Fruit fly (Drosophila melanogaster) whole organism, prepupa: ENCODE results near the gene CG12398.

Source experiments
- Blimp-1 ChIP-seq: fragments of 200-800 bp; sonication (Bioruptor generic); optimal IDR thresholded peaks from 3 replicates; lab custom pipeline; 2017; ENCODE audit warnings: missing biosample characterization, missing genetic modification characterization, mild to moderate bottlenecking, moderate library complexity, missing genetic modification reagents
- CG10631 ChIP-seq: fragments of 200-800 bp; sonication (Bioruptor generic); optimal IDR thresholded peaks from 2 replicates; lab custom pipeline; 2016; ENCODE audit warnings: missing biosample characterization, missing genetic modification characterization
- CG11294 ChIP-seq: fragments of 200-800 bp; sonication (Bioruptor generic); IDR thresholded peaks from 2 replicates; pipeline ENCODE4 v1.3.6; 2022; ENCODE audit warnings: missing biosample characterization, missing genetic modification characterization
- CG11762 ChIP-seq: fragments of 200-800 bp; sonication (Bioruptor generic); optimal IDR thresholded peaks from 3 replicates; lab custom pipeline; 2016; ENCODE audit warnings: missing biosample characterization, missing genetic modification characterization; ENCODE audit not compliant: insufficient read depth
- CG15336 ChIP-seq: fragments of 200-800 bp; sonication (Bioruptor generic); IDR thresholded peaks from 2 replicates; pipeline ENCODE4 v1.3.6; 2022; ENCODE audit warnings: missing biosample characterization, missing genetic modification characterization
- CG16779 ChIP-seq: fragments of 200-800 bp; sonication (Bioruptor generic); optimal IDR thresholded peaks from 3 replicates; lab custom pipeline; 2017; ENCODE audit warnings: missing biosample characterization, mild to moderate bottlenecking, missing genetic modification characterization
- CG3032 ChIP-seq: fragments of 200-800 bp; optimal IDR thresholded peaks from 2 replicates; lab custom pipeline; 2019; ENCODE audit warnings: missing biosample characterization, mild to moderate bottlenecking, missing genetic modification characterization, moderate library complexity
- CG31627 ChIP-seq: fragments of 200-800 bp; sonication (Bioruptor generic); optimal IDR thresholded peaks from 3 replicates; lab custom pipeline; 2016; ENCODE audit warnings: missing biosample characterization, missing genetic modification characterization
- CG32006 ChIP-seq: fragments of 200-800 bp; sonication (Bioruptor generic); optimal IDR thresholded peaks from 3 replicates; lab custom pipeline; 2017; ENCODE audit warnings: missing biosample characterization, mild to moderate bottlenecking, missing genetic modification characterization
- CG34406 ChIP-seq: fragments of 200-800 bp; sonication (Bioruptor generic); optimal IDR thresholded peaks from 3 replicates; lab custom pipeline; 2016; ENCODE audit warnings: missing biosample characterization, missing genetic modification characterization
- CG3919 ChIP-seq: fragments of 200-800 bp; sonication (Bioruptor generic); optimal IDR thresholded peaks from 3 replicates; lab custom pipeline; 2016; ENCODE audit warnings: missing biosample characterization, missing genetic modification characterization
- CG4318 ChIP-seq: fragments of 200-800 bp; sonication (Bioruptor generic); optimal IDR thresholded peaks from 3 replicates; lab custom pipeline; 2017; ENCODE audit warnings: missing biosample characterization, mild to moderate bottlenecking, missing genetic modification characterization
- CG6163 ChIP-seq: fragments of 200-800 bp; sonication (Bioruptor generic); IDR thresholded peaks from 3 replicates; pipeline ENCODE4 v1.3.6; 2022; ENCODE audit warnings: missing biosample characterization, missing genetic modification characterization
- CG6808 ChIP-seq: fragments of 200-800 bp; sonication (Bioruptor generic); optimal IDR thresholded peaks from 3 replicates; lab custom pipeline; 2017; ENCODE audit warnings: missing biosample characterization, missing genetic modification characterization, mild to moderate bottlenecking, moderate library complexity, missing genetic modification reagents
- CG6854 ChIP-seq: fragments of 200-800 bp; sonication (Bioruptor generic); optimal IDR thresholded peaks from 2 replicates; lab custom pipeline; 2017; ENCODE audit warnings: missing biosample characterization, mild to moderate bottlenecking, missing genetic modification characterization
- CG8319 ChIP-seq: fragments of 200-800 bp; sonication (Bioruptor generic); optimal IDR thresholded peaks from 3 replicates; lab custom pipeline; 2016; ENCODE audit warnings: missing biosample characterization, missing genetic modification characterization
- CG8632 ChIP-seq: fragments of 200-800 bp; sonication (Bioruptor generic); optimal IDR thresholded peaks from 3 replicates; lab custom pipeline; 2016; ENCODE audit warnings: missing biosample characterization, missing genetic modification characterization
- CG9139 ChIP-seq: fragments of 200-800 bp; sonication (Bioruptor generic); optimal IDR thresholded peaks from 3 replicates; lab custom pipeline; 2017; ENCODE audit warnings: missing biosample characterization, mild to moderate bottlenecking, missing genetic modification characterization
- Eip75B ChIP-seq: fragments of 200-800 bp; sonication (Bioruptor generic); optimal IDR thresholded peaks from 3 replicates; lab custom pipeline; 2016; ENCODE audit warnings: missing biosample characterization, missing genetic modification characterization
- Eip78C ChIP-seq: fragments of 200-800 bp; sonication (Bioruptor generic); peaks from one replicate; lab custom pipeline; 2016; ENCODE audit warnings: missing biosample characterization, missing genetic modification characterization
- Eip93F ChIP-seq: fragments of 200-800 bp; sonication (Bioruptor generic); optimal IDR thresholded peaks from 2 replicates; lab custom pipeline; 2016; ENCODE audit warnings: missing biosample characterization, mild to moderate bottlenecking, missing genetic modification characterization
- Ets21C ChIP-seq: fragments of 200-800 bp; sonication (Bioruptor generic); optimal IDR thresholded peaks from 3 replicates; lab custom pipeline; 2016; ENCODE audit warnings: missing biosample characterization, missing genetic modification characterization
- Hr39 ChIP-seq: fragments of 200-800 bp; sonication (Bioruptor generic); optimal IDR thresholded peaks from 2 replicates; lab custom pipeline; 2016; ENCODE audit warnings: missing biosample characterization, missing genetic modification characterization
- Hr4 ChIP-seq: fragments of 200-800 bp; sonication (Bioruptor generic); optimal IDR thresholded peaks from 3 replicates; lab custom pipeline; 2016; ENCODE audit warnings: missing biosample characterization, missing genetic modification characterization
- Lpt ChIP-seq: fragments of 200-800 bp; sonication (Bioruptor generic); optimal IDR thresholded peaks from 3 replicates; lab custom pipeline; 2016; ENCODE audit warnings: missing biosample characterization, missing genetic modification characterization
- Met ChIP-seq: fragments of 200-800 bp; sonication (Bioruptor generic); optimal IDR thresholded peaks from 3 replicates; lab custom pipeline; 2016; ENCODE audit warnings: missing biosample characterization, missing genetic modification characterization
- OdsH ChIP-seq: fragments of 200-800 bp; sonication (Bioruptor generic); optimal IDR thresholded peaks from 3 replicates; lab custom pipeline; 2016; ENCODE audit warnings: missing biosample characterization, missing genetic modification characterization
- Smox ChIP-seq: fragments of 200-800 bp; sonication (Bioruptor generic); optimal IDR thresholded peaks from 3 replicates; lab custom pipeline; 2016; ENCODE audit warnings: missing biosample characterization, missing genetic modification characterization
- Sox102F ChIP-seq: fragments of 200-800 bp; sonication (Bioruptor generic); optimal IDR thresholded peaks from 2 replicates; lab custom pipeline; 2016; ENCODE audit warnings: missing biosample characterization, mild to moderate bottlenecking, missing genetic modification characterization
- Sox14 ChIP-seq: fragments of 200-800 bp; sonication (Bioruptor generic); optimal IDR thresholded peaks from 3 replicates; lab custom pipeline; 2016; ENCODE audit warnings: missing biosample characterization, missing genetic modification characterization
- Sox15 ChIP-seq: fragments of 200-800 bp; sonication (Bioruptor generic); optimal IDR thresholded peaks from 3 replicates; lab custom pipeline; 2016; ENCODE audit warnings: missing biosample characterization, missing genetic modification characterization
- achi ChIP-seq: fragments of 200-800 bp; sonication (Bioruptor generic); optimal IDR thresholded peaks from 3 replicates; lab custom pipeline; 2016; ENCODE audit warnings: missing biosample characterization, missing genetic modification characterization
- acj6 ChIP-seq: fragments of 200-800 bp; sonication (Bioruptor generic); optimal IDR thresholded peaks from 3 replicates; lab custom pipeline; 2016; ENCODE audit warnings: missing biosample characterization, missing genetic modification characterization
- dac ChIP-seq: fragments of 200-800 bp; sonication (Bioruptor generic); optimal IDR thresholded peaks from 2 replicates; lab custom pipeline; 2017; ENCODE audit warnings: missing biosample characterization, mild to moderate bottlenecking, missing genetic modification characterization
- dsx ChIP-seq: fragments of 200-800 bp; optimal IDR thresholded peaks from 3 replicates; lab custom pipeline; 2019; ENCODE audit warnings: missing biosample characterization, mild to moderate bottlenecking, missing genetic modification characterization, moderate library complexity; ENCODE audit not compliant: poor library complexity, severe bottlenecking
- esn ChIP-seq: fragments of 200-800 bp; sonication (Bioruptor generic); optimal IDR thresholded peaks from 2 replicates; lab custom pipeline; 2016; ENCODE audit warnings: missing biosample characterization, mild to moderate bottlenecking, missing genetic modification characterization, moderate library complexity
- fd85E ChIP-seq: fragments of 200-800 bp; sonication (Bioruptor generic); optimal IDR thresholded peaks from 3 replicates; lab custom pipeline; 2016; ENCODE audit warnings: missing biosample characterization, missing genetic modification characterization
- fkh ChIP-seq: fragments of 200-800 bp; sonication (Bioruptor generic); optimal IDR thresholded peaks from 3 replicates; lab custom pipeline; 2017; ENCODE audit warnings: missing biosample characterization, mild to moderate bottlenecking, missing genetic modification characterization, moderate library complexity
- lz ChIP-seq: fragments of 200-800 bp; sonication (Bioruptor generic); optimal IDR thresholded peaks from 3 replicates; lab custom pipeline; 2016; ENCODE audit warnings: missing biosample characterization, missing genetic modification characterization
- net ChIP-seq: fragments of 200-800 bp; sonication (Bioruptor generic); optimal IDR thresholded peaks from 3 replicates; lab custom pipeline; 2016; ENCODE audit warnings: missing biosample characterization, missing genetic modification characterization
- pdm3 ChIP-seq: fragments of 200-800 bp; sonication (Bioruptor generic); optimal IDR thresholded peaks from 3 replicates; lab custom pipeline; 2016; ENCODE audit warnings: missing biosample characterization, missing genetic modification characterization
- salr ChIP-seq, 2 experiments: fragments of 200-800 bp; sonication (Bioruptor generic); optimal IDR thresholded peaks; 3 replicates each; lab custom pipeline; 2016 to 2018; ENCODE audit warnings: missing biosample characterization in 2 of 2, missing genetic modification characterization in 2 of 2, mild to moderate bottlenecking in 1 of 2
- spab ChIP-seq: fragments of 200-800 bp; sonication (Bioruptor generic); optimal IDR thresholded peaks from 2 replicates; lab custom pipeline; 2017; ENCODE audit warnings: missing biosample characterization, mild to moderate bottlenecking, missing genetic modification characterization, missing genetic modification reagents
- svp ChIP-seq: fragments of 200-800 bp; sonication (Bioruptor generic); peaks from one replicate; lab custom pipeline; 2016; ENCODE audit warnings: missing biosample characterization, missing genetic modification characterization
- topi ChIP-seq: fragments of 200-800 bp; sonication (Bioruptor generic); optimal IDR thresholded peaks from 3 replicates; lab custom pipeline; 2016; ENCODE audit warnings: missing biosample characterization, missing genetic modification characterization
- vri ChIP-seq: fragments of 200-800 bp; sonication (Bioruptor generic); optimal IDR thresholded peaks from 3 replicates; lab custom pipeline; 2016; ENCODE audit warnings: missing biosample characterization, mild to moderate bottlenecking, missing genetic modification characterization

CG12398 gene

dm6 chrX:14923277-14924019 lies 9.8 kb upstream of the CG12398 start, which contains the start of gene CG9503:
Gene CG9503, minus strand, starts transcription at chrX:14923493.
- TF ChIP-seq CG32006 (no peak), CG3919 (GFP tag; lab: Kevin White, UChicago) (no peak), CG16779 (no peak), achi (GFP tag; lab: Kevin White, UChicago) (no peak), Blimp-1 (GFP tag; lab: Kevin White, UChicago) (peak; percentile 63), CG15336 (peak; percentile 29; the same call in 1 of the 2 replicates), CG6854 (GFP tag; lab: Kevin White, UChicago) (peak; percentile 25), Eip78C (GFP tag; lab: Kevin White, UChicago) (peak; percentile 47), net (GFP tag; lab: Kevin White, UChicago) (no peak), esn (GFP tag; lab: Kevin White, UChicago) (peak; percentile 30), CG31627 (no peak), vri (peak; percentile 2), Ets21C (GFP tag; lab: Kevin White, UChicago) (no peak), Hr4 (GFP tag; lab: Kevin White, UChicago) (no peak), svp (GFP tag; lab: Kevin White, UChicago) (peak; percentile 20)

DNA sequence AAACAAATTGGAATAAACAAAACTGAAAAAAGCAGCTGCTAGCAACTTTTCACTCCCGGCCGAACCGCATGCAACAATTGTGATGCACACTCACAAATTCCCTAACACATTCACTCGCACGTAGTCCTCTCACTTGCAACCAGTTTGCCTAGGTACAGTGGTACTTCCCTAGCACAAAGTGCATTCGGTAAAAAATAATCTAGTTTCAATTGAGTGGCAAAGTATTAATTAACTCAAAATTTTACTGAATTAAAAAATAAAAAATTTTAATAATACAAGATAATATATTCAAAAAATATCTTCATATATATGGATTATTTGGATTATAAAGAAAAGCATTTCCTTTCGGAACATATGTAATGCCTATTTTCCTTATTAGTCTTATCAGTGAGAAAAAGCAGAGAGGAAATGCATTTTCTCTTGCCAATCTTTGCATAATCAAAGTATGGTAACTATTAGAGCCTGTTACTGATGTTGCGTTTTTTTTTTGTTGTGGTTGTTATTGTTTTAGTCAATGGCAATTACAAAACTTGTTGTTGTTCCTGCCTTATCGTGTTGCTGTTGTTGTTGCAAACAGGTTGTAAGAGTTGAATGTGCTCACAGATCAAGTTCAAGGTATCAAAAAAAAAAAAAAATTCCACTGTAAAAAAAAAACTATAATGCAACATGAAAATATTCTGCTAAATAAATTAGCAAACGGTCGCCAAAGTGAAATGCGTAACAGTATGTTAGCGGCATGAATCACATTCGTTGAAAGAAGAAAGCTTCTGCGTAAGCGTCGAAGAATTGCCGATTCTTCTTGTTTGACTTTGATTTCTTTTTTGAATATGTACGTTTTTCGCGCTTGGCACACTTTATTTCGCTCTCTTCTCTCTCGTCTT lies 9.0 kb upstream of the CG12398 start:
- TF ChIP-seq Met (GFP tag; lab: Kevin White, UChicago) (peak; percentile 32), net (GFP tag; lab: Kevin White, UChicago) (no peak), CG11294 (GFP tag; lab: Robert Waterston, UW) (no peak), dsx (GFP tag; lab: Kevin White, UChicago) (peak; percentile 8), dac (GFP tag; lab: Kevin White, UChicago) (no peak), topi (GFP tag; lab: Kevin White, UChicago) (peak; percentile 43), OdsH (GFP tag; lab: Kevin White, UChicago) (peak; percentile 10), CG8319 (GFP tag; lab: Kevin White, UChicago) (no peak), spab (GFP tag; lab: Kevin White, UChicago) (no peak), lz (GFP tag; lab: Kevin White, UChicago) (peak; percentile 4), fd85E (GFP tag; lab: Kevin White, UChicago) (no peak), pdm3 (GFP tag; lab: Kevin White, UChicago) (peak; percentile 40), Eip75B (peak; percentile 25), salr (GFP tag; optimal IDR thresholded peaks at IDR 0.05; lab: Kevin White, UChicago) (peak in 1 of 2 experiments; percentile 47), CG6808 (GFP tag; lab: Kevin White, UChicago) (peak; percentile 39), fkh (GFP tag; lab: Kevin White, UChicago) (no peak), CG6854 (GFP tag; lab: Kevin White, UChicago) (no peak), CG11762 (GFP tag; lab: Kevin White, UChicago) (no peak), CG32006 (peak; percentile 73), CG34406 (GFP tag; lab: Kevin White, UChicago) (no peak), Eip78C (GFP tag; lab: Kevin White, UChicago) (peak; percentile 77), CG10631 (GFP tag; lab: Kevin White, UChicago) (peak; percentile 55), Hr39 (peak; percentile 27), Eip93F (GFP tag; lab: Kevin White, UChicago) (no peak), CG9139 (GFP tag; lab: Kevin White, UChicago) (no peak), Sox102F (GFP tag; lab: Kevin White, UChicago) (no peak), Smox (GFP tag; lab: Kevin White, UChicago) (peak; percentile 24), CG8632 (GFP tag; lab: Kevin White, UChicago) (no peak), CG31627 (no peak), Lpt (peak; percentile 36), CG6163 (GFP tag; lab: Robert Waterston, UW) (0 out of 3 replicates have a peak, but pooled peaks have one; percentile 39), Sox14 (peak; percentile 27), Sox15 (GFP tag; lab: Kevin White, UChicago) (no peak), vri (peak; percentile 27), CG4318 (GFP tag; lab: Kevin White, UChicago) (peak; percentile 68), acj6 (GFP tag; lab: Kevin White, UChicago) (peak; percentile 35), Ets21C (GFP tag; lab: Kevin White, UChicago) (no peak), CG3032 (tag; lab: Kevin White, UChicago) (no peak)
